Worm (Caenorhabditis elegans) whole organism, L2 larva: ENCODE results near the gene B0303.4.
A peak's percentile ranks its signal among the peaks of the same experiment; 100 is the strongest.

Experiments
- ama-1 ChIP-seq: fragments of 150-350 bp; optimal IDR thresholded peaks from 2 replicates; lab custom pipeline; 2018; ENCODE audit warnings: inconsistent platforms
- lin-11 ChIP-seq: fragments of 150-350 bp; sonication (generic microtip); optimal IDR thresholded peaks from 2 replicates; lab custom pipeline; 2014; ENCODE audit warnings: missing biosample characterization, missing genetic modification characterization, inconsistent platforms, mixed read lengths
- lsy-2 ChIP-seq, 2 experiments: fragments of 150-350 bp in 1 of 2; sonication (generic microtip) in 1 of 2; optimal IDR thresholded peaks; 2 replicates each; lab custom pipeline; 2014 to 2017; ENCODE audit warnings: missing biosample characterization in 2 of 2, missing genetic modification characterization in 2 of 2
- skn-1 ChIP-seq: sonication (generic microtip); optimal IDR thresholded peaks from 2 replicates; lab custom pipeline; 2017; ENCODE audit warnings: missing biosample characterization, missing genetic modification characterization
- unc-39 ChIP-seq: fragments of 150-350 bp; optimal IDR thresholded peaks from 2 replicates; lab custom pipeline; 2014; ENCODE audit warnings: missing biosample characterization, missing genetic modification characterization

ce11 chrIII:8689655-8690054, at the start of gene B0303.4:
- TF ChIP-seq skn-1 (tag; lab: Kevin White, UChicago) (no peak), unc-39 (tag; lab: Kevin White, UChicago) (no peak), lin-11 (peak; percentile 26), lsy-2 (tag; optimal IDR thresholded peaks at IDR 0.05; lab: Kevin White, UChicago) (peak; percentile 3 to 79), ama-1 (peak; percentile 7)
